Fruit fly (Drosophila melanogaster): ENCODE data around the gene JMJD5.

DNA sequence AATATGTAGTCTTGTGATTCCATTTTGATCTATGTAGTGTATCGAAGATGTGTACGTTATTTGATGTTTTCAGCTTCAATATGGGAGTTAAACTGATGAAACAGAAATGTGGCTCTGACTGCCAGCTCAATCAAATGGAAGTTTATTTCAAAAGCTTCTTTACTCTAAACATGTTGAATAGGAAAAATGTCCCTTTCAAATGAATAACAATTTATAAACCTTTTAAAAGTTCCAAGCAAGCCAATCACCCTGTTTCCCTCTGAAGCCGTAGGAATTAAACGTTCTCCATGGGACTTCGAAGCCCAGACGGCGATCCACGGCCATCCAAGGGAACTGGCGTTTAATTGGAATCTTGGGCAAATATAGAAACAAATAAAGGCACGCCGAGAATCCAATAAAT, 37.2 kb downstream of the JMJD5 start, which contains the start of gene CG13898:
- TF ChIP-seq HLH106 (tag; optimal IDR thresholded peaks at IDR 0.05) (no peak), Abd-B (GFP tag; optimal IDR thresholded peaks at IDR 0.05) (no peak), Hr83 (GFP tag; optimal IDR thresholded peaks at IDR 0.05; ENCODE audit: poor library complexity, severe bottlenecking) (no peak), tai (GFP tag; optimal IDR thresholded peaks at IDR 0.05) (no peak), Dif (GFP tag; optimal IDR thresholded peaks at IDR 0.05; ENCODE audit: partially characterized antibody) (no peak), Hnf4 (GFP tag; optimal IDR thresholded peaks at IDR 0.05) (no peak)

All from whole organism, wandering third instar larva.